Worm (Caenorhabditis elegans): ENCODE results near the gene snx-17.

Gene snx-17

DNA sequence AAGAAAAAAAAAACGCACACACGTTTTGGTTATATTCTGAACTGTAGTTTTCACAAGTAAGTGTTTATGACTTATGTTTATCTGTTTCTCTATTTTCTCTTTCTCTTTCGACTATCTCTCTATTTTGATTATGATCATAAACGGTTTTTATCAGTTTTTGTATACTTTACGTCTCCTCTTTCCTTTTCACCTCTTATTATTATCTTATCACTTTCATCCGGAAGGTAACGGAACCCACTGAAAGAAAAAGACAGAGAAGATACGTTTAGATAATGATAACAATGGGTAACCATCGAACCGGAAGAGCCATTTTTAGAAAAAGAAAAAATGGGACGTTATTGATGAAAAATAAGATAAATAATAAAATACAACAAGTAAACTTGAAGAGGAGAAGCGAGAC is 43.6 kb upstream of the snx-17 start:
- no peak for TF ChIP-seq ces-1 (GFP tag; optimal IDR thresholded peaks at IDR 0.05)
- no peak for TF ChIP-seq M03D4.4 (tag; optimal IDR thresholded peaks at IDR 0.05)
- TF ChIP-seq blmp-1 (tag; optimal IDR thresholded peaks at IDR 0.05), result peak; percentile 17
- TF ChIP-seq nhr-12 (tag; optimal IDR thresholded peaks at IDR 0.05), result no peak
- no peak for TF ChIP-seq ham-2 (GFP tag; optimal IDR thresholded peaks at IDR 0.05)
- no peak for TF ChIP-seq ceh-39 (tag; optimal IDR thresholded peaks at IDR 0.05)
- no peak for TF ChIP-seq bed-3 (GFP tag; optimal IDR thresholded peaks at IDR 0.05)
- TF ChIP-seq tbx-8 (GFP tag; optimal IDR thresholded peaks at IDR 0.05), result no peak
- TF ChIP-seq zip-8 (tag; optimal IDR thresholded peaks at IDR 0.05), result no peak
- no peak for TF ChIP-seq pha-4 (tag; optimal IDR thresholded peaks at IDR 0.05)
- TF ChIP-seq hlh-1 (tag; optimal IDR thresholded peaks at IDR 0.05), result no peak
- no peak for TF ChIP-seq unc-120 (tag; optimal IDR thresholded peaks at IDR 0.05; ENCODE audit: poor library complexity, severe bottlenecking)
- peak; percentile 57 for TF ChIP-seq elt-3 (tag; optimal IDR thresholded peaks at IDR 0.05)
- no peak for TF ChIP-seq elt-1 (tag; optimal IDR thresholded peaks at IDR 0.05; ENCODE audit: borderline replicate concordance, insufficient read depth)
- no peak for TF ChIP-seq sem-2 (GFP tag; optimal IDR thresholded peaks at IDR 0.05)

DNA sequence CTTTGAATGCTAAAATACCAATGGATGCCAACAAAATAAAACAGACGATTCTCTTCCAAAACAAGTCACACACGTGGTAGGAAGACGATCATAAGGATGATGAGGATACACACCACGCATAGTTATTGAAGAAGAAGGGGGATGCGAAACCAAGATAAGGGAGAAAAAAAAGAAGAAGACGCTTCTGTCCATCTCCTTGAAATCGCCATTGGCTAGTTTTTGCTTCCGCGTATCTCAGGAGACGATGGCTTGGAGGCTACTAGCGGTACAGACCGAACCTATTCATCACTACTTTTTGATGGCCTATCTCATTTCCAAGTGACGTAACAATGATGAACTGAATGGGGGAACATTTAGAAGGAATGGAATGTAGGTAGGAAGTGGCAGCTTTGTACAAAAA is 42.2 kb upstream of the snx-17 start:
- no peak for TF ChIP-seq sptf-1 (tag; optimal IDR thresholded peaks at IDR 0.05)
- TF ChIP-seq ceh-83 (GFP tag; optimal IDR thresholded peaks at IDR 0.05), result no peak
- no peak for TF ChIP-seq M03D4.4 (tag; optimal IDR thresholded peaks at IDR 0.05)
- no peak for TF ChIP-seq unc-62 (GFP tag; optimal IDR thresholded peaks at IDR 0.05)
- peak; percentile 2 for TF ChIP-seq zip-8 (tag; optimal IDR thresholded peaks at IDR 0.05)
- no peak for TF ChIP-seq mep-1 (tag; optimal IDR thresholded peaks at IDR 0.05)
- TF ChIP-seq ham-2 (GFP tag; optimal IDR thresholded peaks at IDR 0.05), result peak; percentile 49
- no peak for TF ChIP-seq unc-120 (tag; optimal IDR thresholded peaks at IDR 0.05; ENCODE audit: poor library complexity, severe bottlenecking)
- no peak for TF ChIP-seq lsy-2 (tag; optimal IDR thresholded peaks at IDR 0.05)
- no peak for TF ChIP-seq cnd-1 (tag; optimal IDR thresholded peaks at IDR 0.05)
- no peak for TF ChIP-seq lin-13 (tag; optimal IDR thresholded peaks at IDR 0.05)
- TF ChIP-seq elt-1 (tag; optimal IDR thresholded peaks at IDR 0.05; ENCODE audit: borderline replicate concordance, insufficient read depth), result peak; percentile 5
- no peak for TF ChIP-seq nhr-2 (tag; optimal IDR thresholded peaks at IDR 0.05)

DNA sequence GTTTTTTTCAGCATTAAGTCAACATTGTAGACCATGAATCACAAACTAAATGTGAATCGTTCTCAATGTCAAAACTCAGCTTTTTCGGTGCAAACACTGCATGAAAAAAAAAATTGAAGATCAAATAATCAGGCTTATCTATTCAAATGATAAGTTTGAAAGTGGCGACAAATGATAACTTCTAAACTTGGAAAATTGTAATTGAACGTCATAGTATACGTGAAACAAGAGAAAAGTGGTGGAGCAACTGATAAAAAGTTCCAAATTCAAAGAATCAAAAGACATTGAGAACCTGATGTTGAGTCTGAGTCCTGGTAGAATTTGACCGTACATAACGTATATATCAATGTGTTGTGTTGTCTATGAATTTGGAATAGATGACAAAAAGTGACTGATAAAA is 41.1 kb upstream of the snx-17 start:
- TF ChIP-seq ham-2 (GFP tag; optimal IDR thresholded peaks at IDR 0.05) (no peak), ces-1 (GFP tag; optimal IDR thresholded peaks at IDR 0.05) (no peak), M03D4.4 (tag; optimal IDR thresholded peaks at IDR 0.05) (no peak), elt-1 (tag; optimal IDR thresholded peaks at IDR 0.05; ENCODE audit: borderline replicate concordance, insufficient read depth) (no peak)

DNA sequence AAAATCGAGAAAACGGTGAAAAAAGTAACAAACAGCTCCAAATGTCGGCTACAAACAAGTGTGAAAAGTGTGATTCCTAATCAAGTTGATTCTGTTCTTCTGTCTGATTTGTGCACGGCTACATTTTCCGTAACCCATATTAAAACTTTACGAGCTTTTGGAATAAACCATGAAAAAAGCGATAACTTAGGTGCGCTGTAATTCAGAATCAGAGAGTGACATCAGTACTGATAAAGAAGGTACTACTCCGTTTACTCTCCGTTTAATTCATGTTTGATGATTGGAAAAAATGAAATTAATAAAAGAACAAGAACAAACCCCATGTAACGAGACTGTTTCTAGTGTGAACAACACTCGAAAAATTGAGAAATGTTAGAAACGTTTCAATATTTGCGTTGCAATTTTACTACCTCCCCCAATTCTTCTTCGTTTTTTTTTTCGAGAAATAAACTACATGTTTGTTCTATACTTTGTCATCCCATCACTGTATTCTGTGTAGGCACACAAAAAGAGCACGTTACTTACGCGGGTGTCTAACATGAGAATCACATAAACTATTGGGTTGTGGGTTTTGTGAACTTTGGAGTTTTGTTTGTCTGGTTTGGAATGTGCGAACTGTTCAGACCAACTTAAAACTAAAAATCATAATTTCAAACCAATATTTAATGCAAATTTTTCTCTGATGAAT is 40.4 kb upstream of the snx-17 start:
- no peak for TF ChIP-seq flh-1 (GFP tag; optimal IDR thresholded peaks at IDR 0.05)
- no peak for TF ChIP-seq blmp-1 (tag; optimal IDR thresholded peaks at IDR 0.05)
- TF ChIP-seq elt-3 (tag; optimal IDR thresholded peaks at IDR 0.05), result no peak
- TF ChIP-seq mls-2 (tag; optimal IDR thresholded peaks at IDR 0.05), result no peak
- TF ChIP-seq ceh-83 (GFP tag; optimal IDR thresholded peaks at IDR 0.05), result no peak
- TF ChIP-seq nhr-76 (tag; optimal IDR thresholded peaks at IDR 0.05), result no peak
- TF ChIP-seq M03D4.4 (tag; optimal IDR thresholded peaks at IDR 0.05), result no peak
- no peak for TF ChIP-seq sptf-1 (tag; optimal IDR thresholded peaks at IDR 0.05)

DNA sequence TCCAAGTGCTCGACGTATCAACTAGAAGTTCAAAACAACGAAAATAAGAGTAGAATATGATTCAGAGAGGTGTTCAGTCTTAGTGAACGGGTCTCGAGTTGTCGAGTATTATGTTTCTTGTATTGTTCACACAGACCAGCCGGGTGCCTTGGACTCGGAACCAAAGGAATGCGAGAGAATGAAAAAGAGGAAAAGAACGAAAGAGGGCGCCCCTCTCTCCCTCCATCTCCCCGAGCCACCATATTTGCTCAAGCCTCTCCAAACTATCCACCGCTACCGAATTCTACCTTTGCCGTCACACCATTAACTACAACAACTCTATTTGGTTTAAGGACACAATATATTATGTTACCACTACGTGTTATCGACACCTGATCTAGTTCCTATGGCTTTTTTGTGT is 39.7 kb upstream of the snx-17 start:
- TF ChIP-seq sem-2 (GFP tag; optimal IDR thresholded peaks at IDR 0.05) (no peak), zip-8 (tag; optimal IDR thresholded peaks at IDR 0.05) (no peak), tbx-8 (GFP tag; optimal IDR thresholded peaks at IDR 0.05) (no peak), nhr-2 (tag; optimal IDR thresholded peaks at IDR 0.05) (no peak), nhr-12 (tag; optimal IDR thresholded peaks at IDR 0.05) (no peak), sptf-1 (tag; optimal IDR thresholded peaks at IDR 0.05) (no peak), ceh-83 (GFP tag; optimal IDR thresholded peaks at IDR 0.05) (no peak), snpc-4 (tag; optimal IDR thresholded peaks at IDR 0.05) (no peak), ztf-11 (tag; optimal IDR thresholded peaks at IDR 0.05) (no peak)

DNA sequence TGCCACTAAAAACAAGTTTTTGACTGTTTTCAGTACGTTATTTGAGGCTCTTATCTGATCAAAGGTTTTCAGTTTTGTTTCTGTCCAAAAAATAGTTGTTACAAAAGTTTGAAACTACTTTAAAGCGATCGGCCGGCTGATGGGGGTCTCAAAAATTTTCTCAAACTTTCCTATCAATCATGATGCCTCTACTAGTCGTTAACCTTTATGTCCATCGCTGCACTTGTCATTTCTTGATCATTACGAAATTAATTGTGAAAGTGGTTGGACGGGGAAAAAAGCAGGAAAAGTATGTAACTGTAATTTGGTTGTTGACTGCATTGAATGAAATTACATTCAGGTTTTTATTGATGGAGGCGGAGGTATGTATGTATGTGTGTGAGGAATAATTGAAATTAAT is 37.8 kb upstream of the snx-17 start:
- no peak for TF ChIP-seq lin-32 (GFP tag; optimal IDR thresholded peaks at IDR 0.05)
